Worm (Caenorhabditis elegans) whole organism, young adult: ENCODE measurements around the gene F55F10.1.

Experiments
- C06A6.2 ChIP-seq: fragments of 200-800 bp; sonication (Bioruptor generic); conservative IDR thresholded peaks from 2 replicates; pipeline ENCODE4 v1.3.6; 2022; ENCODE audit warnings: missing genetic modification characterization, missing compliant biosample characterization
- D2030.7 ChIP-seq: fragments of 200-800 bp; sonication (Bioruptor generic); IDR thresholded peaks from 2 replicates; pipeline ENCODE4 v1.3.6; 2022; ENCODE audit warnings: missing genetic modification reagents, missing genetic modification characterization, missing compliant biosample characterization
- F10E7.11 ChIP-seq: sonication (generic microtip); optimal IDR thresholded peaks from 2 replicates; lab custom pipeline; 2017; ENCODE audit warnings: mild to moderate bottlenecking, missing genetic modification characterization, moderate library complexity, missing compliant biosample characterization
- F22D6.2 ChIP-seq: sonication (generic microtip); optimal IDR thresholded peaks from 2 replicates; lab custom pipeline; 2016; ENCODE audit warnings: mild to moderate bottlenecking, missing genetic modification characterization, missing compliant biosample characterization
- F37B4.10 ChIP-seq: fragments of 200-800 bp; sonication (Bioruptor generic); IDR thresholded peaks from 2 replicates; pipeline ENCODE4 v1.3.6; 2022; ENCODE audit warnings: missing genetic modification characterization, missing compliant biosample characterization
- F49E8.2 ChIP-seq: sonication (generic microtip); optimal IDR thresholded peaks from 3 replicates; lab custom pipeline; 2017; ENCODE audit warnings: missing genetic modification characterization, mild to moderate bottlenecking, missing compliant biosample characterization, antibody characterized with exemption, moderate library complexity; ENCODE audit not compliant: insufficient read depth
- F52B5.7 ChIP-seq: sonication (generic microtip); optimal IDR thresholded peaks from 2 replicates; lab custom pipeline; 2016; ENCODE audit warnings: mild to moderate bottlenecking, missing genetic modification characterization, missing compliant biosample characterization
- Y53G8AR.9 ChIP-seq: fragments of 200-800 bp; sonication (Bioruptor generic); conservative IDR thresholded peaks from 2 replicates; pipeline ENCODE4 v1.3.6; 2022; ENCODE audit warnings: missing genetic modification reagents, missing genetic modification characterization, missing compliant biosample characterization
- Y56A3A.18 ChIP-seq: fragments of 200-800 bp; sonication (Bioruptor generic); IDR thresholded peaks from 2 replicates; pipeline ENCODE4 v1.3.6; 2022; ENCODE audit warnings: missing genetic modification reagents, missing genetic modification characterization, missing compliant biosample characterization
- Y79H2A.3 ChIP-seq: fragments of 200-800 bp; sonication (Bioruptor generic); conservative IDR thresholded peaks from 2 replicates; pipeline ENCODE4 v1.3.6; 2022; ENCODE audit warnings: missing genetic modification reagents, missing genetic modification characterization, missing compliant biosample characterization
- Y95B8A.8 ChIP-seq: fragments of 200-800 bp; sonication (Bioruptor generic); IDR thresholded peaks from 2 replicates; pipeline ENCODE4 v1.3.6; 2022; ENCODE audit warnings: missing genetic modification reagents, missing genetic modification characterization, missing compliant biosample characterization
- aptf-3 ChIP-seq: fragments of 200-800 bp; sonication (Bioruptor generic); IDR thresholded peaks from 2 replicates; pipeline ENCODE4 v1.3.6; 2022; ENCODE audit warnings: missing genetic modification characterization, missing compliant biosample characterization
- attf-5 ChIP-seq: fragments of 200-800 bp; sonication (Bioruptor generic); optimal IDR thresholded peaks from 2 replicates; lab custom pipeline; 2018; ENCODE audit warnings: mild to moderate bottlenecking, missing genetic modification characterization, missing compliant biosample characterization
- cebp-2 ChIP-seq: fragments of 200-800 bp; sonication (Bioruptor generic); IDR thresholded peaks from 2 replicates; pipeline ENCODE4 v1.3.6; 2022; ENCODE audit warnings: missing genetic modification characterization, missing compliant biosample characterization
- ceh-100 ChIP-seq: fragments of 200-800 bp; sonication (Bioruptor generic); IDR thresholded peaks from 2 replicates; pipeline ENCODE4 v1.3.6; 2022; ENCODE audit warnings: missing genetic modification reagents, missing genetic modification characterization, missing compliant biosample characterization
- ceh-40 ChIP-seq: fragments of 200-800 bp; sonication (Bioruptor generic); IDR thresholded peaks from 2 replicates; pipeline ENCODE4 v1.3.6; 2022; ENCODE audit warnings: missing genetic modification characterization, missing compliant biosample characterization
- chd-7 ChIP-seq: sonication (generic microtip); optimal IDR thresholded peaks from 2 replicates; lab custom pipeline; 2016; ENCODE audit warnings: mild to moderate bottlenecking, missing genetic modification characterization, moderate library complexity, missing compliant biosample characterization
- die-1 ChIP-seq: sonication (generic microtip); optimal IDR thresholded peaks from 2 replicates; lab custom pipeline; 2016; ENCODE audit warnings: missing genotype, mild to moderate bottlenecking, missing genetic modification characterization, missing compliant biosample characterization
- efl-1 ChIP-seq: fragments of 150-350 bp; optimal IDR thresholded peaks from 2 replicates; lab custom pipeline; 2014; ENCODE audit warnings: missing biosample characterization, missing genetic modification reagents, missing genetic modification characterization
- egl-44 ChIP-seq: fragments of 200-800 bp; sonication (Bioruptor generic); IDR thresholded peaks from 2 replicates; pipeline ENCODE4 v1.3.6; 2022; ENCODE audit warnings: missing genetic modification reagents, missing genetic modification characterization, missing compliant biosample characterization
- egrh-3 ChIP-seq: fragments of 200-800 bp; sonication (Bioruptor generic); IDR thresholded peaks from 2 replicates; pipeline ENCODE4 v1.3.6; 2022; ENCODE audit warnings: missing genetic modification reagents, missing genetic modification characterization, missing compliant biosample characterization
- fkh-3 ChIP-seq: sonication (generic microtip); optimal IDR thresholded peaks from 2 replicates; lab custom pipeline; 2016; ENCODE audit warnings: mild to moderate bottlenecking, missing genetic modification characterization, missing compliant biosample characterization
- him-1 ChIP-seq: sonication (generic microtip); optimal IDR thresholded peaks from 2 replicates; lab custom pipeline; 2016; ENCODE audit warnings: missing genotype, missing genetic modification reagents, missing genetic modification characterization, missing compliant biosample characterization
- hlh-26 ChIP-seq: fragments of 200-800 bp; sonication (Bioruptor generic); conservative IDR thresholded peaks from 2 replicates; pipeline ENCODE4 v1.3.6; 2022; ENCODE audit warnings: missing genetic modification reagents, missing genetic modification characterization, missing compliant biosample characterization
- hmg-1.2 ChIP-seq: fragments of 200-800 bp; sonication (Bioruptor generic); IDR thresholded peaks from 2 replicates; pipeline ENCODE4 v1.3.6; 2022; ENCODE audit warnings: missing genetic modification reagents, missing genetic modification characterization, missing compliant biosample characterization
- let-607 ChIP-seq, 2 experiments: fragments of 200-800 bp in 1 of 2; sonication (Bioruptor generic) in 1 of 2; sonication (generic microtip) in 1 of 2; optimal IDR thresholded peaks; 2 replicates each; lab custom pipeline; 2016 to 2018; ENCODE audit warnings: mild to moderate bottlenecking in 2 of 2, missing compliant biosample characterization in 2 of 2, missing genetic modification characterization in 2 of 2, moderate library complexity in 2 of 2, missing genotype in 1 of 2
- lin-54 ChIP-seq: fragments of 200-800 bp; sonication (Bioruptor generic); optimal IDR thresholded peaks from 2 replicates; lab custom pipeline; 2018; ENCODE audit warnings: mild to moderate bottlenecking, missing genetic modification characterization, missing compliant biosample characterization
- lir-1 ChIP-seq: fragments of 200-800 bp; sonication (Bioruptor generic); conservative IDR thresholded peaks from 2 replicates; pipeline ENCODE4 v1.3.6; 2022; ENCODE audit warnings: missing genetic modification reagents, missing genetic modification characterization, missing compliant biosample characterization
- lsy-27 ChIP-seq: sonication (generic microtip); optimal IDR thresholded peaks from 2 replicates; lab custom pipeline; 2017; ENCODE audit warnings: missing genetic modification characterization, mild to moderate bottlenecking, missing compliant biosample characterization, antibody characterized with exemption, missing genotype, borderline replicate concordance; ENCODE audit not compliant: insufficient read depth
- madf-8 ChIP-seq: fragments of 200-800 bp; sonication (Bioruptor generic); conservative IDR thresholded peaks from 2 replicates; pipeline ENCODE4 v1.3.6; 2022; ENCODE audit warnings: missing genetic modification reagents, missing genetic modification characterization, missing compliant biosample characterization
- mcd-1 ChIP-seq: fragments of 200-800 bp; sonication (Bioruptor generic); IDR thresholded peaks from 2 replicates; pipeline ENCODE4 v1.3.6; 2022; ENCODE audit warnings: missing genetic modification reagents, missing genetic modification characterization, missing compliant biosample characterization
- nhr-90 ChIP-seq: sonication (generic microtip); optimal IDR thresholded peaks from 2 replicates; lab custom pipeline; 2016; ENCODE audit warnings: missing genotype, mild to moderate bottlenecking, missing genetic modification characterization, missing compliant biosample characterization
- pbrm-1 ChIP-seq: fragments of 200-800 bp; sonication (Bioruptor generic); IDR thresholded peaks from 2 replicates; pipeline ENCODE4 v1.3.6; 2022; ENCODE audit warnings: missing genetic modification reagents, missing genetic modification characterization, missing compliant biosample characterization
- pha-4 ChIP-seq: fragments of 150-350 bp; sonication (generic microtip); optimal IDR thresholded peaks from 2 replicates; lab custom pipeline; 2014; ENCODE audit warnings: missing biosample characterization, missing genetic modification reagents, missing genetic modification characterization
- rcor-1 ChIP-seq: fragments of 200-800 bp; sonication (Bioruptor generic); IDR thresholded peaks from 2 replicates; pipeline ENCODE4 v1.3.6; 2022; ENCODE audit warnings: missing genetic modification reagents, missing genetic modification characterization, missing compliant biosample characterization
- repo-1 ChIP-seq: sonication (generic microtip); optimal IDR thresholded peaks from 2 replicates; lab custom pipeline; 2017; ENCODE audit warnings: mild to moderate bottlenecking, missing genetic modification characterization, missing compliant biosample characterization
- rpc-1 ChIP-seq, 2 experiments: fragments of 150-350 bp in 1 of 2; sonication (generic microtip) in 1 of 2; optimal IDR thresholded peaks; 2 replicates each; lab custom pipeline; 2014 to 2018; ENCODE audit warnings: missing biosample characterization in 1 of 2, missing genetic modification characterization in 1 of 2, missing genetic modification reagents in 1 of 2, missing genotype in 1 of 2
- snpc-1.3 ChIP-seq: sonication (generic microtip); optimal IDR thresholded peaks from 2 replicates; lab custom pipeline; 2017; ENCODE audit warnings: missing genetic modification characterization, mild to moderate bottlenecking, missing compliant biosample characterization, antibody characterized with exemption, moderate library complexity, missing genotype, missing genetic modification reagents; ENCODE audit not compliant: insufficient read depth
- snpc-3.4 ChIP-seq: sonication (generic microtip); optimal IDR thresholded peaks from 2 replicates; lab custom pipeline; 2017; ENCODE audit warnings: missing genetic modification characterization, mild to moderate bottlenecking, missing compliant biosample characterization, antibody characterized with exemption, moderate library complexity, missing genotype, missing genetic modification reagents
- snpc-4 ChIP-seq, 5 experiments: fragments of 150-350 bp in 1 of 5; sonication (generic microtip) in 4 of 5; optimal IDR thresholded peaks; 2 replicates each; lab custom pipeline; 2014 to 2018; ENCODE audit warnings: missing genetic modification characterization in 5 of 5, missing biosample characterization in 3 of 5, antibody characterized with exemption in 2 of 5, mild to moderate bottlenecking in 2 of 5, missing compliant biosample characterization in 2 of 5, missing genotype in 2 of 5, moderate library complexity in 2 of 5, missing genetic modification reagents in 1 of 5
- zfh-2 ChIP-seq: fragments of 200-800 bp; sonication (Bioruptor generic); conservative IDR thresholded peaks from 2 replicates; pipeline ENCODE4 v1.3.6; 2022; ENCODE audit warnings: missing genetic modification reagents, missing genetic modification characterization, missing compliant biosample characterization
- ztf-18 ChIP-seq: sonication (generic microtip); optimal IDR thresholded peaks from 2 replicates; lab custom pipeline; 2016; ENCODE audit warnings: missing genotype, mild to moderate bottlenecking, missing genetic modification characterization, missing compliant biosample characterization

The F55F10.1 gene

ce11 chrIV:4388854-4389253, 28.2 kb downstream of the F55F10.1 start (continued):
- TF ChIP-seq nhr-90 (tag; lab: Kevin White, UChicago) (peak; percentile 6), ceh-100 (GFP tag; lab: Robert Waterston, UW) (peak; percentile 81), mcd-1 (GFP tag; lab: Robert Waterston, UW) (peak; percentile 71), snpc-3.4 (tag; lab: Kevin White, UChicago) (peak; percentile 30), repo-1 (tag; lab: Kevin White, UChicago) (peak; percentile 32), die-1 (tag; lab: Kevin White, UChicago) (peak; percentile 22), snpc-1.3 (tag; lab: Kevin White, UChicago) (peak; percentile 10), lin-54 (GFP tag; lab: Kevin White, UChicago) (peak; percentile 81), ceh-40 (GFP tag; lab: Robert Waterston, UW) (peak; percentile 60; the same call in 1 of the 2 replicates), egl-44 (GFP tag; lab: Robert Waterston, UW) (peak; percentile 17; the same call in 1 of the 2 replicates), Y53G8AR.9 (peak; percentile 82), hmg-1.2 (peak; percentile 56; the same call in 1 of the 2 replicates), cebp-2 (peak; percentile 75; the same call in 1 of the 2 replicates), him-1 (peak; percentile 99), rcor-1 (peak; percentile 87; the same call in 1 of the 2 replicates), attf-5 (GFP tag; lab: Kevin White, UChicago) (peak; percentile 17), aptf-3 (GFP tag; lab: Robert Waterston, UW) (0 out of 2 replicates have a peak, but pooled peaks have one; percentile 8), ztf-18 (tag; lab: Kevin White, UChicago) (peak; percentile 51)

- TF ChIP-seq zfh-2 (GFP tag; lab: Robert Waterston, UW) (0 out of 2 replicates have a peak, but pooled peaks have one; percentile 8), pbrm-1 (GFP tag; lab: Robert Waterston, UW) (0 out of 2 replicates have a peak, but pooled peaks have one; percentile 2), mcd-1 (GFP tag; lab: Robert Waterston, UW) (0 out of 2 replicates have a peak, but pooled peaks have one; percentile 19), egrh-3 (GFP tag; lab: Robert Waterston, UW) (peak; percentile 79; the same call in 1 of the 2 replicates)
Observed at ce11 chrIV:4389427-4389826, 28.8 kb downstream of the F55F10.1 start.

ce11 chrIV:4390438-4390894, 29.8 kb downstream of the F55F10.1 start, which contains the start of the genes rpl-7A and set-21:
Gene rpl-7A (minus strand): TSS chrIV:4390590.
Gene set-21 (plus strand): TSS chrIV:4390844.
- peak; percentile 98 for TF ChIP-seq rcor-1
- peak; percentile 97 for TF ChIP-seq lir-1 (GFP tag; lab: Robert Waterston, UW)
- TF ChIP-seq rpc-1 (optimal IDR thresholded peaks at IDR 0.05; lab: Kevin White, UChicago): no peak
- no peak for TF ChIP-seq rpc-1 (tag; optimal IDR thresholded peaks at IDR 0.05; lab: Kevin White, UChicago)
- peak; percentile 55 for TF ChIP-seq snpc-4 (GFP tag; optimal IDR thresholded peaks at IDR 0.05; lab: Kevin White, UChicago)
- TF ChIP-seq snpc-4 (tag; optimal IDR thresholded peaks at IDR 0.05; lab: Kevin White, UChicago): peak; percentile 25 to 82 (median 74)
- no peak for TF ChIP-seq F10E7.11 (tag; lab: Kevin White, UChicago)
- peak; percentile 86 for TF ChIP-seq F49E8.2 (tag; lab: Kevin White, UChicago)
- TF ChIP-seq F52B5.7 (tag; lab: Kevin White, UChicago): peak; percentile 25
- TF ChIP-seq efl-1: peak; percentile 89
- peak; percentile 94 for TF ChIP-seq C06A6.2 (GFP tag; lab: Robert Waterston, UW)
- TF ChIP-seq pha-4: no peak
- TF ChIP-seq attf-5 (GFP tag; lab: Kevin White, UChicago): peak; percentile 99
- peak; percentile 79 for TF ChIP-seq Y79H2A.3 (GFP tag; lab: Robert Waterston, UW)
- TF ChIP-seq fkh-3: no peak
- TF ChIP-seq madf-8: peak; percentile 86
- TF ChIP-seq let-607 (tag; optimal IDR thresholded peaks at IDR 0.05; lab: Kevin White, UChicago): peak; percentile 85 to 92
- TF ChIP-seq ztf-18 (tag; lab: Kevin White, UChicago): peak; percentile 87
- TF ChIP-seq lsy-27 (tag; lab: Kevin White, UChicago): no peak
- peak; percentile 75 for TF ChIP-seq F22D6.2 (tag; lab: Kevin White, UChicago)
- TF ChIP-seq ceh-100 (GFP tag; lab: Robert Waterston, UW): peak; percentile 92
- peak; percentile 91; the same call in 1 of the 2 replicates for TF ChIP-seq F37B4.10
- TF ChIP-seq Y56A3A.18 (GFP tag; lab: Robert Waterston, UW): peak; percentile 67; the same call in 1 of the 2 replicates
- peak; percentile 72 for TF ChIP-seq chd-7 (tag; lab: Kevin White, UChicago)
- TF ChIP-seq D2030.7 (GFP tag; lab: Robert Waterston, UW): peak; percentile 97
- peak; percentile 92; the same call in 1 of the 2 replicates for TF ChIP-seq cebp-2
- TF ChIP-seq Y95B8A.8 (GFP tag; lab: Robert Waterston, UW): peak; percentile 98
- TF ChIP-seq hlh-26 (GFP tag; lab: Robert Waterston, UW): no peak
